Worm (Caenorhabditis elegans) whole organism, L4 larva: ENCODE data around the gene C18G1.7.

Source experiments
- nhr-11 ChIP-seq: fragments of 150-350 bp; optimal IDR thresholded peaks from 2 replicates; lab custom pipeline; 2014; ENCODE audit warnings: missing biosample characterization, missing genetic modification characterization
- pha-4 ChIP-seq, 2 experiments: fragments of 150-350 bp in 1 of 2; fragments of 200-800 bp in 1 of 2; sonication (Bioruptor generic) in 1 of 2; IDR thresholded peaks in 1 of 2; optimal IDR thresholded peaks in 1 of 2; 2 replicates each; pipeline versions ENCODE4 v1.3.6 to Lab custom; 2014 to 2022; ENCODE audit warnings: missing genetic modification characterization in 2 of 2, missing genetic modification reagents in 2 of 2, missing biosample characterization in 1 of 2, missing compliant biosample characterization in 1 of 2

DNA sequence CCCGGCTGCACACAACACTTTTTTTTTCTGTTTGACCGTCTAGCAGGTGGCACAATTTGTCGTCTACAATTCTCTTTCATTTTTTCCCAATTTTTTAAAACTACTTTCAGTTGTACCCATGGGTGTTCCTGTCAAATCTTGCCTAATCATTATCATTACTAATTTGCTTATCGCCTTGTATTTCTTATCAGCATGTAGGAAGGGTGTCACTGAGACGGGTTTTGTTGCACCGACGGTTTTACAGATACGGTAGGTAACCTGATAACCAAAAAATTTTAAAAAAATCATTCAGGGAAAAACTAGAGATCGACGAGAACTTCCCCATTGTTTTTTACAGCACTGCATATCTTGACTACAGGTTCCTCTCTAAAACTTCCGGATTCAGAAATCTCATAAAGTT is 7.6 kb upstream of the C18G1.7 start, which contains the start of gene F39G3.2:
- TF ChIP-seq nhr-11 (tag; lab: Kevin White, UChicago) (no peak), pha-4 (GFP tag; IDR thresholded peaks at IDR 0.05; lab: Robert Waterston, UW) (no peak), pha-4 (tag; optimal IDR thresholded peaks at IDR 0.05; lab: Kevin White, UChicago) (no peak)
